Fruit fly (Drosophila melanogaster): ENCODE data around the gene ACXD.

The ACXD gene

dm6 chr3L:2237543-2238233 is at the start of gene ACXD:
ACXD (plus strand) TSS chr3L:2237608.
- TF ChIP-seq CTCF (optimal IDR thresholded peaks at IDR 0.05) (no peak), CG8478 (optimal IDR thresholded peaks at IDR 0.05) (no peak)

dm6 chr3L:2191512-2191911 is 45.9 kb upstream of the ACXD start:
- TF ChIP-seq CG8478 (optimal IDR thresholded peaks at IDR 0.05) = no peak
- no peak for TF ChIP-seq CTCF (optimal IDR thresholded peaks at IDR 0.05)

- TF ChIP-seq CTCF (optimal IDR thresholded peaks at IDR 0.05) = no peak
- TF ChIP-seq CG8478 (optimal IDR thresholded peaks at IDR 0.05) = peak; percentile 16
These were observed 45.4 kb upstream of the ACXD start, which contains the start of gene CG5707 for dm6 chr3L:2191994-2192450. CG5707 (minus strand) TSS chr3L:2192221.

- TF ChIP-seq CTCF (optimal IDR thresholded peaks at IDR 0.05) = no peak
These were observed 40.7 kb upstream of the ACXD start, which contains the start of gene CG8960 for dm6 chr3L:2196713-2197112. CG8960 (plus strand) TSS chr3L:2197013.

dm6 chr3L:2212403-2212802 is 25.0 kb upstream of the ACXD start, which contains the start of gene CG15878:
CG15878 (minus strand) TSS chr3L:2212503.
- TF ChIP-seq CG8478 (optimal IDR thresholded peaks at IDR 0.05) = no peak
- no peak for TF ChIP-seq CTCF (optimal IDR thresholded peaks at IDR 0.05)

- TF ChIP-seq CG8478 (optimal IDR thresholded peaks at IDR 0.05) (no peak), CTCF (optimal IDR thresholded peaks at IDR 0.05) (peak; percentile 40 to 61)
These were observed 8.8 kb upstream of the ACXD start for dm6 chr3L:2228367-2229171.

dm6 chr3L:2229172-2229696 is 8.2 kb upstream of the ACXD start, which contains the start of gene Oseg2:
Oseg2 (plus strand) TSS chr3L:2229646.
- TF ChIP-seq CG8478 (optimal IDR thresholded peaks at IDR 0.05) (no peak), CTCF (optimal IDR thresholded peaks at IDR 0.05) (peak in 1 of 2 experiments; percentile 47)

dm6 chr3L:2237034-2237433 is 374 bp upstream of the ACXD start, which contains the start of gene CG9018:
CG9018 (minus strand) TSS chr3L:2237076.
- TF ChIP-seq CTCF (optimal IDR thresholded peaks at IDR 0.05) = peak; percentile 91
- no peak for TF ChIP-seq CG8478 (optimal IDR thresholded peaks at IDR 0.05)

- TF ChIP-seq CG8478 (optimal IDR thresholded peaks at IDR 0.05) (no peak), CTCF (optimal IDR thresholded peaks at IDR 0.05) (peak; percentile 44 to 54)
These were observed 6.6 kb downstream of the ACXD start, which contains the start of gene CG32301 for dm6 chr3L:2243846-2244528. CG32301 (plus strand) TSS chr3L:2244478.

- no peak for TF ChIP-seq CG8478 (optimal IDR thresholded peaks at IDR 0.05)
- TF ChIP-seq CTCF (optimal IDR thresholded peaks at IDR 0.05) = no peak
These were observed 10.9 kb downstream of the ACXD start, which contains the start of gene CG32305 for dm6 chr3L:2248335-2248734. CG32305 (plus strand) TSS chr3L:2248635.

dm6 chr3L:2253962-2254662 is 16.7 kb downstream of the ACXD start:
- TF ChIP-seq CTCF (optimal IDR thresholded peaks at IDR 0.05) (no peak), CG8478 (optimal IDR thresholded peaks at IDR 0.05) (no peak)

- no peak for TF ChIP-seq CTCF (optimal IDR thresholded peaks at IDR 0.05)
- TF ChIP-seq CG8478 (optimal IDR thresholded peaks at IDR 0.05) = no peak
These were observed 18.4 kb downstream of the ACXD start for dm6 chr3L:2255775-2256174.

- TF ChIP-seq CTCF (optimal IDR thresholded peaks at IDR 0.05) = no peak
- TF ChIP-seq CG8478 (optimal IDR thresholded peaks at IDR 0.05) = no peak
These were observed 19.2 kb downstream of the ACXD start for dm6 chr3L:2256422-2257172.
